Fruit fly (Drosophila melanogaster) Kc167 (cell line): ENCODE data around the gene CG14221.

Source experiments
- Myc ChIP-seq: fragments of >200 bp; optimal IDR thresholded peaks from 2 replicates; lab custom pipeline; 2017; ENCODE audit warnings: missing external identifiers
- Sin3A ChIP-seq: fragments of >200 bp; optimal IDR thresholded peaks from 2 replicates; lab custom pipeline; 2018; ENCODE audit warnings: missing external identifiers
- h ChIP-seq: fragments of >200 bp; optimal IDR thresholded peaks from 3 replicates; lab custom pipeline; 2018; ENCODE audit warnings: missing external identifiers
- insv ChIP-seq: fragments of >200 bp; optimal IDR thresholded peaks from 3 replicates; lab custom pipeline; 2018; ENCODE audit warnings: missing external identifiers
- psq ChIP-seq: fragments of >200 bp; optimal IDR thresholded peaks from 2 replicates; lab custom pipeline; 2017; ENCODE audit warnings: missing external identifiers
- ttk ChIP-seq: sonication (Bioruptor generic); optimal IDR thresholded peaks from 2 replicates; lab custom pipeline; 2017; ENCODE audit warnings: missing external identifiers

CG14221 gene

dm6 chrX:19621145-19621544 is at the start of gene CG14221:
TSS of gene CG14221 (minus strand) at chrX:19621245.
- TF ChIP-seq h (lab: Kevin White, UChicago): no peak
- no peak for TF ChIP-seq insv (lab: Kevin White, UChicago)
- TF ChIP-seq psq (lab: Kevin White, UChicago): no peak
- TF ChIP-seq ttk (lab: Kevin White, UChicago): no peak
- no peak for TF ChIP-seq Myc
- TF ChIP-seq Sin3A (lab: Kevin White, UChicago): no peak

dm6 chrX:19668405-19668804 is 47.4 kb upstream of the CG14221 start:
- TF ChIP-seq Myc: no peak
- no peak for TF ChIP-seq ttk (lab: Kevin White, UChicago)
- TF ChIP-seq h (lab: Kevin White, UChicago): no peak
- TF ChIP-seq psq (lab: Kevin White, UChicago): no peak
- TF ChIP-seq insv (lab: Kevin White, UChicago): no peak
- TF ChIP-seq Sin3A (lab: Kevin White, UChicago): no peak

- TF ChIP-seq psq (lab: Kevin White, UChicago) (no peak), insv (lab: Kevin White, UChicago) (no peak), h (lab: Kevin White, UChicago) (no peak), ttk (lab: Kevin White, UChicago) (no peak), Myc (no peak), Sin3A (lab: Kevin White, UChicago) (no peak)
Measured at dm6 chrX:19667444-19668104, 46.5 kb upstream of the CG14221 start.

- no peak for TF ChIP-seq ttk (lab: Kevin White, UChicago)
- TF ChIP-seq h (lab: Kevin White, UChicago): no peak
- TF ChIP-seq insv (lab: Kevin White, UChicago): no peak
- TF ChIP-seq Sin3A (lab: Kevin White, UChicago): no peak
- TF ChIP-seq psq (lab: Kevin White, UChicago): no peak
- no peak for TF ChIP-seq Myc
Measured at dm6 chrX:19666991-19667409, 46.0 kb upstream of the CG14221 start, which contains the start of gene Zw. TSS of gene Zw (plus strand) at chrX:19667252.

dm6 chrX:19665684-19666141 is 44.7 kb upstream of the CG14221 start:
- no peak for TF ChIP-seq ttk (lab: Kevin White, UChicago)
- TF ChIP-seq insv (lab: Kevin White, UChicago): no peak
- no peak for TF ChIP-seq Myc
- TF ChIP-seq Sin3A (lab: Kevin White, UChicago): no peak
- TF ChIP-seq psq (lab: Kevin White, UChicago): no peak
- no peak for TF ChIP-seq h (lab: Kevin White, UChicago)

- no peak for TF ChIP-seq Sin3A (lab: Kevin White, UChicago)
- no peak for TF ChIP-seq ttk (lab: Kevin White, UChicago)
- TF ChIP-seq psq (lab: Kevin White, UChicago): no peak
- no peak for TF ChIP-seq h (lab: Kevin White, UChicago)
- TF ChIP-seq insv (lab: Kevin White, UChicago): no peak
- TF ChIP-seq Myc: no peak
Measured at dm6 chrX:19663859-19664728, 43.0 kb upstream of the CG14221 start, which contains the start of the genes CG14223 and Ssu72. TSS of gene CG14223 (minus strand) at chrX:19663971. TSS of gene Ssu72 (plus strand) at chrX:19664561.

- TF ChIP-seq Sin3A (lab: Kevin White, UChicago) (no peak), Myc (no peak), insv (lab: Kevin White, UChicago) (no peak), h (lab: Kevin White, UChicago) (no peak)
Measured at dm6 chrX:19663196-19663858, 42.3 kb upstream of the CG14221 start.

dm6 chrX:19662583-19663195 is 41.6 kb upstream of the CG14221 start:
- TF ChIP-seq Sin3A (lab: Kevin White, UChicago): no peak
- TF ChIP-seq psq (lab: Kevin White, UChicago): no peak
- no peak for TF ChIP-seq ttk (lab: Kevin White, UChicago)
- no peak for TF ChIP-seq h (lab: Kevin White, UChicago)
- TF ChIP-seq insv (lab: Kevin White, UChicago): no peak
- TF ChIP-seq Myc: no peak

- no peak for TF ChIP-seq Myc
- no peak for TF ChIP-seq ttk (lab: Kevin White, UChicago)
- no peak for TF ChIP-seq insv (lab: Kevin White, UChicago)
- no peak for TF ChIP-seq h (lab: Kevin White, UChicago)
- no peak for TF ChIP-seq Sin3A (lab: Kevin White, UChicago)
- TF ChIP-seq psq (lab: Kevin White, UChicago): no peak
Measured at dm6 chrX:19651757-19652419, 30.8 kb upstream of the CG14221 start, which contains the start of the genes Ranbp21 and Elys. TSS of gene Ranbp21 (minus strand) at chrX:19652269. TSS of gene Elys (plus strand) at chrX:19652305.

dm6 chrX:19645873-19646541 is 25.0 kb upstream of the CG14221 start, which contains the start of gene Arp10:
TSS of gene Arp10 (minus strand) at chrX:19646176.
- TF ChIP-seq Myc: no peak
- TF ChIP-seq ttk (lab: Kevin White, UChicago): no peak
- TF ChIP-seq psq (lab: Kevin White, UChicago): no peak
- no peak for TF ChIP-seq h (lab: Kevin White, UChicago)
- no peak for TF ChIP-seq Sin3A (lab: Kevin White, UChicago)
- no peak for TF ChIP-seq insv (lab: Kevin White, UChicago)
